Worm (Caenorhabditis elegans) whole organism, early embryonic: ENCODE data around the gene pid-1.
A peak's percentile ranks its signal among the peaks of the same experiment; 100 is the strongest.

ENCODE experiments used
- B0310.2 ChIP-seq: sonication (generic microtip); optimal IDR thresholded peaks from 2 replicates; lab custom pipeline; 2016; ENCODE audit warnings: mild to moderate bottlenecking, missing genetic modification characterization, missing compliant biosample characterization
- F13C5.2 ChIP-seq: sonication (generic microtip); optimal IDR thresholded peaks from 2 replicates; lab custom pipeline; 2017; ENCODE audit warnings: mild to moderate bottlenecking, missing genetic modification characterization, inconsistent platforms, missing compliant biosample characterization
- aly-1 ChIP-seq: sonication (generic microtip); optimal IDR thresholded peaks from 2 replicates; lab custom pipeline; 2016; ENCODE audit warnings: missing genetic modification characterization, missing compliant biosample characterization
- ama-1 ChIP-seq: fragments of 150-350 bp; optimal IDR thresholded peaks from 2 replicates; lab custom pipeline; 2014
- ceh-13 ChIP-seq: fragments of 200-800 bp; sonication (Bioruptor generic); optimal IDR thresholded peaks from 2 replicates; lab custom pipeline; 2018; ENCODE audit warnings: mild to moderate bottlenecking, missing genetic modification characterization, missing compliant biosample characterization
- ceh-36 ChIP-seq: sonication (generic microtip); optimal IDR thresholded peaks from 2 replicates; lab custom pipeline; 2016; ENCODE audit warnings: missing genetic modification characterization, inconsistent platforms, missing compliant biosample characterization
- ets-7 ChIP-seq: sonication (generic microtip); optimal IDR thresholded peaks from 2 replicates; lab custom pipeline; 2016; ENCODE audit warnings: missing genotype, missing genetic modification characterization, missing compliant biosample characterization
- flt-1 ChIP-seq: fragments of 200-800 bp; sonication (Bioruptor generic); IDR thresholded peaks from 2 replicates; pipeline ENCODE4 v1.3.6; 2022; ENCODE audit warnings: missing genetic modification characterization, missing compliant biosample characterization
- hmbx-1 ChIP-seq: sonication (generic microtip); optimal IDR thresholded peaks from 2 replicates; lab custom pipeline; 2016; ENCODE audit warnings: mild to moderate bottlenecking, missing genetic modification characterization, missing compliant biosample characterization
- hmg-4 ChIP-seq: fragments of 200-800 bp; sonication (Bioruptor generic); optimal IDR thresholded peaks from 2 replicates; lab custom pipeline; 2018; ENCODE audit warnings: mild to moderate bottlenecking, missing genetic modification characterization, missing compliant biosample characterization
- hnd-1 ChIP-seq: sonication (generic microtip); optimal IDR thresholded peaks from 2 replicates; lab custom pipeline; 2016; ENCODE audit warnings: missing genetic modification characterization, missing compliant biosample characterization
- pes-1 ChIP-seq: fragments of 200-800 bp; sonication (Bioruptor generic); IDR thresholded peaks from 2 replicates; pipeline ENCODE4 v1.3.6; 2022; ENCODE audit warnings: missing genetic modification reagents, missing genetic modification characterization, missing compliant biosample characterization
- scrt-1 ChIP-seq: fragments of 200-800 bp; sonication (Bioruptor generic); IDR thresholded peaks from 2 replicates; pipeline ENCODE4 v1.3.6; 2022; ENCODE audit warnings: missing genetic modification characterization, missing compliant biosample characterization
- sea-1 ChIP-seq: fragments of 200-800 bp; sonication (Bioruptor generic); conservative IDR thresholded peaks from 2 replicates; pipeline ENCODE4 v1.3.6; 2022; ENCODE audit warnings: missing genetic modification characterization, missing compliant biosample characterization
- tbx-11 ChIP-seq: fragments of 200-800 bp; sonication (Bioruptor generic); IDR thresholded peaks from 2 replicates; pipeline ENCODE4 v1.3.6; 2022; ENCODE audit warnings: missing genetic modification characterization, missing compliant biosample characterization
- tbx-37 ChIP-seq: fragments of 200-800 bp; sonication (Bioruptor generic); conservative IDR thresholded peaks from 2 replicates; pipeline ENCODE4 v1.3.6; 2022; ENCODE audit warnings: missing genetic modification reagents, missing genetic modification characterization, missing compliant biosample characterization
- tra-4 ChIP-seq: sonication (generic microtip); optimal IDR thresholded peaks from 2 replicates; lab custom pipeline; 2017; ENCODE audit warnings: missing genetic modification characterization, missing compliant biosample characterization

Gene pid-1

ce11 chrII:7671705-7672104 lies 18.7 kb downstream of the pid-1 start, which contains the start of gene lir-1:
Gene lir-1 (plus strand): TSS chrII:7672005.
- TF ChIP-seq hnd-1 (no peak), hmbx-1 (tag; lab: Kevin White, UChicago) (no peak), tbx-37 (no peak)

DNA sequence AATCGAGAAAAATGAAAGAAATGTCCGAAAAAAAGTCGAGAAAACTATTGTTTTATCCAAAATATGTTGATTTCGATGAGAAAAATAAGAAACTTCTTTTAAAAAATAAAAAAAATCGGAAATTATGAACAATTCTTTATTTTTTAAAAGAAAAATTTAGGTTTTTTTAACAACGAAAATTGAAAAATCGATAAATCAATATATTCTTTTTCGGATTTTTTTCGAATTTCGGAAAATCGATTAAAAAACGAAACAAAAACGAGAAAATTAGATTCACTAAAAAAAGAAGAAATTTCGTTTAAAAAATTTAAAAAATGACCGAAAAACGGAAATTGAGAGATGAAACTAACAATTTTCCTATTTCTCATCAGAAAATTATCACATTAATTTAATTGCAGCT lies 20.3 kb downstream of the pid-1 start:
- no peak for TF ChIP-seq scrt-1 (GFP tag; lab: Robert Waterston, UW)
- TF ChIP-seq ets-7 (tag; lab: Kevin White, UChicago) = no peak
- TF ChIP-seq F13C5.2 (tag; lab: Kevin White, UChicago) = no peak
- TF ChIP-seq flt-1 (GFP tag; lab: Robert Waterston, UW) = no peak
- no peak for TF ChIP-seq aly-1 (tag; lab: Kevin White, UChicago)
- no peak for TF ChIP-seq ama-1
- no peak for TF ChIP-seq sea-1 (GFP tag; lab: Robert Waterston, UW)
- TF ChIP-seq tra-4 (tag; lab: Kevin White, UChicago) = no peak
- TF ChIP-seq hmbx-1 (tag; lab: Kevin White, UChicago) = no peak
- no peak for TF ChIP-seq tbx-11 (GFP tag; lab: Robert Waterston, UW)
- no peak for TF ChIP-seq tbx-37
- TF ChIP-seq hnd-1 = no peak
- no peak for TF ChIP-seq ceh-13 (GFP tag; lab: Kevin White, UChicago)

DNA sequence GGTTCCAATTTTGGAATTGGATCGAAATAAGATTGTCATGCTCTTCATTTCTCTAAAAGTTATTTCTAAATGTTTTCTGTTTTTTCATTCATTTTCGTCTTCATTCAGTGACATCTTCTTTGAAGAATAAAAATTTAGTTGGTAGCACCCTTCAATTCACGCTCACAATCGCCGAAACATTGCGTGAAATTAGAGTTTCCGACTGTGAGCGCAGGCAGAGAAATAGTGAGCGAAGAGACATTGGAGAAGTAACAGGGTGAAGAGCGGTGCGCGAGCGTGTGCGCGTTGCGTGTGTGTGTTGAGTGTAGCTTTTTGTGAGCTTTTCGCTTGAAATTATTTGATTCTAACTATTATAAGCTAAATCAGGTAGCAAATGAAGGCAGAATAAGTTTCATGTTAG lies 20.9 kb downstream of the pid-1 start:
- TF ChIP-seq F13C5.2 (tag; lab: Kevin White, UChicago) = peak; percentile 34
- TF ChIP-seq aly-1 (tag; lab: Kevin White, UChicago) = no peak
- TF ChIP-seq hmg-4 (GFP tag; lab: Kevin White, UChicago) = peak; percentile 9

DNA sequence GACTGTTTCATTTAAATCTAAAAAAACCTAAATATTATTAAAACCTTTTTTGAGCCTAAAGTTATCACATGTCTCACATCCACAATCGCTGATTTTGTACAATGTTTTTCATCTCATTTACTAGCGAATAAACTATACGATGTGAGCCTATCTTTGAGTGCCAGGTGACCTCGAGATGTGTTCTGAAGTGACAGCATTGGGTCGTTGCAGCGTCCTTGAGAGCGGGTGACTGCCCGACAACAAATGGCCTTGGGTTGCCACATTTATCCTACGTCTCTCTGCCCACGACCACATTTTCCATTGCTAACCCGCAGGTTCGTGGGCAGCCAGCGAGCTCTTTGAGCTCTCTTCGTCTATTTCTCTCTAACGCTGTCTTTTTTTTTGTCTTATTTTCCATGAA lies 23.4 kb downstream of the pid-1 start, which contains the start of gene lir-2:
TSS of gene lir-2 (plus strand) at position 301 of the 400 bp plus-strand sequence.
- TF ChIP-seq tbx-37 (no peak), pes-1 (GFP tag; lab: Robert Waterston, UW) (peak; percentile 8; the same call in 1 of the 2 replicates), F13C5.2 (tag; lab: Kevin White, UChicago) (peak; percentile 7), flt-1 (GFP tag; lab: Robert Waterston, UW) (no peak), hnd-1 (no peak)

- no peak for TF ChIP-seq pes-1 (GFP tag; lab: Robert Waterston, UW)
- no peak for TF ChIP-seq B0310.2 (tag; lab: Kevin White, UChicago)
- TF ChIP-seq tra-4 (tag; lab: Kevin White, UChicago) = no peak
- TF ChIP-seq ets-7 (tag; lab: Kevin White, UChicago) = no peak
- TF ChIP-seq tbx-37 = no peak
- TF ChIP-seq sea-1 (GFP tag; lab: Robert Waterston, UW) = no peak
- no peak for TF ChIP-seq tbx-11 (GFP tag; lab: Robert Waterston, UW)
- TF ChIP-seq aly-1 (tag; lab: Kevin White, UChicago) = no peak
- no peak for TF ChIP-seq hmbx-1 (tag; lab: Kevin White, UChicago)
- no peak for TF ChIP-seq hmg-4 (GFP tag; lab: Kevin White, UChicago)
- no peak for TF ChIP-seq scrt-1 (GFP tag; lab: Robert Waterston, UW)
- no peak for TF ChIP-seq hnd-1
- TF ChIP-seq F13C5.2 (tag; lab: Kevin White, UChicago) = no peak
- no peak for TF ChIP-seq flt-1 (GFP tag; lab: Robert Waterston, UW)
- TF ChIP-seq ceh-36 = no peak
- TF ChIP-seq ceh-13 (GFP tag; lab: Kevin White, UChicago) = no peak
- TF ChIP-seq ama-1 = no peak
Measured at ce11 chrII:7666338-7666737, 24.0 kb downstream of the pid-1 start.

- TF ChIP-seq B0310.2 (tag; lab: Kevin White, UChicago) (no peak), flt-1 (GFP tag; lab: Robert Waterston, UW) (0 out of 2 replicates have a peak, but pooled peaks have one; percentile 30), ceh-13 (GFP tag; lab: Kevin White, UChicago) (no peak), F13C5.2 (tag; lab: Kevin White, UChicago) (peak; percentile 39)
Measured at ce11 chrII:7663704-7664660, 26.4 kb downstream of the pid-1 start, which contains the start of the genes F18A1.7 and rpa-1. Gene F18A1.7 (minus strand): TSS chrII:7663754. Gene rpa-1 (plus strand): TSS chrII:7664582.

DNA sequence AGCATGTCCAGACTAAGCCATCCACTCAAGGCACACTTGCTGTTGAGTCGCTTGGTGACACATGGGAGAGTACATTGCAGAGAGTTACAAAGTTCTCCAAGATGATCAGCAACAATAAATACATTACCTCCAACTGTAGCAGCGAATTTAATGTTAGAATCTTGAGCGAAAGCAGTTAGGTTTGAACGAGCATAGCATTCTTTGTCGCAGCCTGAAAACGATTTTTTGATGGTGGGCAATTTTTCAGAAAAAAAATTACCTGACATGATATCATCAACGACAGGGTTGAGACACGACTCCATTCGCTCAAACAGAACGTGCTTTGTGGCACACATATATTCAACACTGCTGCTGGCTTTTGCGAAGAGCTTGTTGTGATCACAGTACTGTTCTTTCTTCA lies 27.3 kb downstream of the pid-1 start:
- TF ChIP-seq ceh-13 (GFP tag; lab: Kevin White, UChicago) = no peak
- no peak for TF ChIP-seq scrt-1 (GFP tag; lab: Robert Waterston, UW)
- TF ChIP-seq tbx-37 = no peak
- no peak for TF ChIP-seq aly-1 (tag; lab: Kevin White, UChicago)
- no peak for TF ChIP-seq ama-1

- no peak for TF ChIP-seq aly-1 (tag; lab: Kevin White, UChicago)
- TF ChIP-seq tra-4 (tag; lab: Kevin White, UChicago) = no peak
- no peak for TF ChIP-seq ets-7 (tag; lab: Kevin White, UChicago)
- TF ChIP-seq sea-1 (GFP tag; lab: Robert Waterston, UW) = no peak
- no peak for TF ChIP-seq ama-1
- no peak for TF ChIP-seq scrt-1 (GFP tag; lab: Robert Waterston, UW)
- TF ChIP-seq hnd-1 = no peak
- TF ChIP-seq hmbx-1 (tag; lab: Kevin White, UChicago) = no peak
- no peak for TF ChIP-seq hmg-4 (GFP tag; lab: Kevin White, UChicago)
- TF ChIP-seq F13C5.2 (tag; lab: Kevin White, UChicago) = no peak
- no peak for TF ChIP-seq B0310.2 (tag; lab: Kevin White, UChicago)
- no peak for TF ChIP-seq flt-1 (GFP tag; lab: Robert Waterston, UW)
Measured at ce11 chrII:7662008-7662686, 28.2 kb downstream of the pid-1 start, which contains the start of gene alfa-1. Gene alfa-1 (minus strand): TSS chrII:7662522.
